Worm (Caenorhabditis elegans) whole organism, mixed stage, embryonic: ENCODE data around the gene dhhc-6.

Experiments
- nhr-76 ChIP-seq: sonication (generic microtip); optimal IDR thresholded peaks from 2 replicates; lab custom pipeline; 2017; ENCODE audit warnings: missing biosample characterization, missing genetic modification characterization
- ztf-11 ChIP-seq: fragments of 150-350 bp; optimal IDR thresholded peaks from 2 replicates; lab custom pipeline; 2014; ENCODE audit warnings: missing biosample characterization, missing genetic modification characterization

ce11 chrIV:12165432-12166078 lies 40.8 kb downstream of the dhhc-6 start:
- TF ChIP-seq ztf-11 (tag; lab: Kevin White, UChicago): no peak
- no peak for TF ChIP-seq nhr-76 (tag; lab: Kevin White, UChicago)
